Worm (Caenorhabditis elegans): ENCODE data around the gene fbxa-4.
A peak's percentile ranks its signal among the peaks of the same experiment; 100 is the strongest.

Gene fbxa-4

DNA sequence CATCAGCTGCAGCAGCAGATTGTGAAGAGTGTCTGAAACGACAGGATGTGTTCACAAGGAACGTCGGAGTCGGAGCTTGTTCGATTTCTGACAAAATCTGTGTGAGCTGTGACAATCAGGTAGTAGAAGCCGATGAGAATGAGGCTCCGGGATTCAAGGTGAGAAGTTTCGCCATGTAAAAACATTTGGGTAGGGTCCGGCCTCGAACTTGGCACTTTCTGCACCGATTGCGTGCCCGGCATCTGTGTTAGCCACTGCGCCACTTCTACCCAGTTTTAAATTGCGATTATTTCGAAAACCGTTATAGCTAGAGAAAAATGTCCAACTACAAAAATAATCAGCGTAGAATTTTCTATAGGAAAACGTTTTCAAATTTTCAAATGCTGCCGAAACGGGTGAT, 31.4 kb upstream of the fbxa-4 start:
- TF ChIP-seq R02D3.7 (tag; optimal IDR thresholded peaks at IDR 0.05) = no peak

DNA sequence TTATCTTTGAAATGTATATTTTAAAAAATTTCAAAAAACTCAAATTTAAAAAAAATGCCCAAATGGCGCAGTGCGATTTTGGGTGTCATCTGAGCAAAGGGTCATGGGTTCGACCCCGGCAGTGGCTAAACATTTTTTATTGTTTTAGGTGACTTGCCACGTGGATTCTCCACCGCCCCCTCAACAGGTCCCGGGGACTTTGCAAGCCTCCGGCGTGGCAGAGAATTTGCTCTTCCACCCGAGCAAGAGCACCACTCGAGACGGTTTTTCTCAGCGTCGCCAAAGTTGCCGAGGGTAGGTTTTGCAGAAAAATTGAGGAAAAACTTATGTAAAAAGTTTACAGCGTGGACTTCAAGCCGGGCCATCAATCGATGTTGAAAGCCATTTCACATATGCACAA, 29.8 kb upstream of the fbxa-4 start:
- TF ChIP-seq jun-1 (tag; optimal IDR thresholded peaks at IDR 0.05) = no peak
- no peak for TF ChIP-seq nhr-11 (tag; optimal IDR thresholded peaks at IDR 0.05)
- TF ChIP-seq unc-39 (tag; optimal IDR thresholded peaks at IDR 0.05) = no peak
- no peak for TF ChIP-seq nhr-237 (tag; optimal IDR thresholded peaks at IDR 0.05)
- no peak for TF ChIP-seq nhr-67 (tag; optimal IDR thresholded peaks at IDR 0.05)
- no peak for TF ChIP-seq ztf-11 (tag; optimal IDR thresholded peaks at IDR 0.05)
- TF ChIP-seq eor-1 (tag; optimal IDR thresholded peaks at IDR 0.05) = no peak
- TF ChIP-seq mdl-1 (tag; optimal IDR thresholded peaks at IDR 0.05) = no peak
- no peak for TF ChIP-seq aly-2 (tag; optimal IDR thresholded peaks at IDR 0.05)
- no peak for TF ChIP-seq fos-1 (tag; optimal IDR thresholded peaks at IDR 0.05)
- TF ChIP-seq nfya-1 (tag; optimal IDR thresholded peaks at IDR 0.05; ENCODE audit: insufficient read depth) = no peak
- TF ChIP-seq ama-1 (optimal IDR thresholded peaks at IDR 0.05) = no peak
- TF ChIP-seq ceh-16 (tag; optimal IDR thresholded peaks at IDR 0.05) = no peak

DNA sequence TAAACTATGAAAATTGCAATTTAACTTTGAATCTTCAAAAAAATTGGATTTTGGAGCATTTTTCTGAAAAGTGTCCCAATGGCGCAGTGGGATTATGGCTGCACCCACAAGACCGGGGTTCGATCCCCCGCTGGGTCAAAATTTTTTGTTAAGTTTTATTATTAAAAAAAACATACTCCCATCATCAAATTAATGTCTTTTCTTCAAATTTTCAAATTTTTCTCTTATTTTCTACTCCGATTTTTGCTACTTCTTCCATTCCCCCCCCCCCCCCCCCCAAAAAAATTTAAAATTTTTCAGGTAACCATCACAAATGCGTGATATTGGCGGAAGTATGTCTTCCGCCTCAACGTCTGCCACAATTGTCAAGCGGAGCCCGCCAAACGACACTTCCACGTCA, 27.6 kb upstream of the fbxa-4 start, which contains the start of gene vab-19:
TSS of gene vab-19 (plus strand) at position 301 of the 400 bp plus-strand sequence.
- TF ChIP-seq lsy-12 (tag; optimal IDR thresholded peaks at IDR 0.05) (no peak), ceh-82 (tag; optimal IDR thresholded peaks at IDR 0.05) (no peak), ceh-16 (tag; optimal IDR thresholded peaks at IDR 0.05) (no peak), pha-4 (tag; optimal IDR thresholded peaks at IDR 0.05) (no peak), ceh-28 (tag; optimal IDR thresholded peaks at IDR 0.05) (no peak), egl-27 (tag; optimal IDR thresholded peaks at IDR 0.05) (no peak), egl-5 (tag; optimal IDR thresholded peaks at IDR 0.05) (no peak), elt-3 (tag; optimal IDR thresholded peaks at IDR 0.05) (no peak)

DNA sequence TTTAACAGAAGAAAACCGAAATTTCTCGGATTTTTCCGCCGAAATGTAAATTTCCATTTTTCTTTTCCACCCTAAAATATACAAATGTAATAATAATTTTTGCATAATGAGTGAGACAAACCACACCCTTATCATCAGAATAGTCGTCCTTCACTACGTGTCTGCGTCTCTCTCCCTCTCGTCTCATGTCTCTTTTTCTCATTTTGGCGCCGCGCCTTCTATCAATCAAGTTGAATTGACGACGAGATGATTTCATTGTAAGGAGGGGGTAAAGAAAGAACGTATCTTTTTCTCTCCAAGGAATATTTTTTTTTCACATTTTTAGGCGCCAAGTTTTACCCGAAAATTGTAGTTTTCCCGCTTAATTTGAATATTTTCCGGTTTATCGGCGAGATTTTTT, 26.9 kb upstream of the fbxa-4 start:
- TF ChIP-seq elt-1 (tag; optimal IDR thresholded peaks at IDR 0.05) = no peak
- TF ChIP-seq fkh-10 (GFP tag; optimal IDR thresholded peaks at IDR 0.05) = no peak
- no peak for TF ChIP-seq pha-4 (tag; optimal IDR thresholded peaks at IDR 0.05)
- no peak for TF ChIP-seq aly-2 (tag; optimal IDR thresholded peaks at IDR 0.05)
- TF ChIP-seq egl-5 (tag; optimal IDR thresholded peaks at IDR 0.05) = no peak
- TF ChIP-seq skn-1 (tag; optimal IDR thresholded peaks at IDR 0.05) = no peak
- no peak for TF ChIP-seq ztf-11 (tag; optimal IDR thresholded peaks at IDR 0.05)
- TF ChIP-seq ceh-16 (tag; optimal IDR thresholded peaks at IDR 0.05) = no peak
- no peak for TF ChIP-seq jun-1 (tag; optimal IDR thresholded peaks at IDR 0.05)
- no peak for TF ChIP-seq nhr-43 (tag; optimal IDR thresholded peaks at IDR 0.05; ENCODE audit: poor library complexity, severe bottlenecking)
- TF ChIP-seq nhr-77 (tag; optimal IDR thresholded peaks at IDR 0.05) = no peak
- TF ChIP-seq snpc-4 (tag; optimal IDR thresholded peaks at IDR 0.05) = no peak
- TF ChIP-seq unc-62 (GFP tag; optimal IDR thresholded peaks at IDR 0.05) = no peak
- TF ChIP-seq pqm-1 (tag; optimal IDR thresholded peaks at IDR 0.05) = no peak
- TF ChIP-seq fos-1 (tag; optimal IDR thresholded peaks at IDR 0.05) = no peak
- no peak for TF ChIP-seq nhr-67 (tag; optimal IDR thresholded peaks at IDR 0.05)
- peak; percentile 53 for TF ChIP-seq elt-2 (tag; optimal IDR thresholded peaks at IDR 0.05)
- no peak for TF ChIP-seq ZK546.5 (tag; optimal IDR thresholded peaks at IDR 0.05)
- no peak for TF ChIP-seq zag-1 (tag; optimal IDR thresholded peaks at IDR 0.05)
- no peak for TF ChIP-seq lin-39 (tag; optimal IDR thresholded peaks at IDR 0.05)
- TF ChIP-seq nhr-23 (tag; optimal IDR thresholded peaks at IDR 0.05) = peak; percentile 29
- no peak for TF ChIP-seq fkh-2 (tag; optimal IDR thresholded peaks at IDR 0.05)
- no peak for TF ChIP-seq nhr-237 (tag; optimal IDR thresholded peaks at IDR 0.05)
- TF ChIP-seq nhr-25 (tag; optimal IDR thresholded peaks at IDR 0.05) = peak; percentile 48
- TF ChIP-seq nhr-11 (tag; optimal IDR thresholded peaks at IDR 0.05) = no peak
- no peak for TF ChIP-seq mdl-1 (tag; optimal IDR thresholded peaks at IDR 0.05)

DNA sequence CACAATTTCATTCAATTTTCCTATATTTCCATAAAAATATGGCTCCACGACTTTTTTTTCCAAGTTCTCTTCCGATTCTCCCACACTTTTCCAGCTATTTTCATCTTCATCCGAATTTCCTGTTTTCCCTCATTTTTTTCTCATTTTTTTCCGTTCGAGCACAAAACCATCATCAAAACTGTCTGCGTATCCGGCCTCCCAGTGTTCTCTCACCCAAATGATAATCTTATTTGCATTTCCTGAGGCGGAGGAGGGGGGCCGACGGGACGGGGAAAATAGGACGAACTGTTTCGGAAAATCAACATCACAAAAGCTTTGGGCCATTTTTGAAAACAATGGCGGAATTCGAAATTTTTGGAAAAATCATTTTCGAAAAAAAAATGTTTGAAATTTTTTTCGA, 25.0 kb upstream of the fbxa-4 start:
- TF ChIP-seq tbx-2 (tag; optimal IDR thresholded peaks at IDR 0.05) (no peak), nhr-76 (tag; optimal IDR thresholded peaks at IDR 0.05) (no peak), elt-2 (tag; optimal IDR thresholded peaks at IDR 0.05) (no peak), fkh-10 (GFP tag; optimal IDR thresholded peaks at IDR 0.05) (no peak), mdl-1 (tag; optimal IDR thresholded peaks at IDR 0.05) (no peak), aly-2 (tag; optimal IDR thresholded peaks at IDR 0.05) (no peak), elt-1 (tag; optimal IDR thresholded peaks at IDR 0.05) (no peak), snpc-4 (tag; optimal IDR thresholded peaks at IDR 0.05) (no peak), fos-1 (tag; optimal IDR thresholded peaks at IDR 0.05) (no peak), daf-12 (tag; optimal IDR thresholded peaks at IDR 0.05) (no peak), lin-15B (tag; optimal IDR thresholded peaks at IDR 0.05) (no peak), ama-1 (optimal IDR thresholded peaks at IDR 0.05) (no peak), egl-27 (tag; optimal IDR thresholded peaks at IDR 0.05) (no peak), sea-2 (GFP tag; optimal IDR thresholded peaks at IDR 0.05) (no peak), ceh-28 (tag; optimal IDR thresholded peaks at IDR 0.05) (no peak), nhr-23 (tag; optimal IDR thresholded peaks at IDR 0.05) (no peak), skn-1 (tag; optimal IDR thresholded peaks at IDR 0.05) (no peak)
